Worm (Caenorhabditis elegans) whole organism, young adult: Measurements from ENCODE around the gene nspd-7.

Experiments used
- ceh-40 ChIP-seq: fragments of 200-800 bp; sonication (Bioruptor generic); IDR thresholded peaks from 2 replicates; pipeline ENCODE4 v1.3.6; 2022; ENCODE audit warnings: missing genetic modification characterization, missing compliant biosample characterization
- lsy-27 ChIP-seq: sonication (generic microtip); optimal IDR thresholded peaks from 2 replicates; lab custom pipeline; 2017; ENCODE audit warnings: missing genetic modification characterization, mild to moderate bottlenecking, missing compliant biosample characterization, antibody characterized with exemption, missing genotype, borderline replicate concordance; ENCODE audit not compliant: insufficient read depth
- nhr-90 ChIP-seq: sonication (generic microtip); optimal IDR thresholded peaks from 2 replicates; lab custom pipeline; 2016; ENCODE audit warnings: missing genotype, mild to moderate bottlenecking, missing genetic modification characterization, missing compliant biosample characterization

DNA sequence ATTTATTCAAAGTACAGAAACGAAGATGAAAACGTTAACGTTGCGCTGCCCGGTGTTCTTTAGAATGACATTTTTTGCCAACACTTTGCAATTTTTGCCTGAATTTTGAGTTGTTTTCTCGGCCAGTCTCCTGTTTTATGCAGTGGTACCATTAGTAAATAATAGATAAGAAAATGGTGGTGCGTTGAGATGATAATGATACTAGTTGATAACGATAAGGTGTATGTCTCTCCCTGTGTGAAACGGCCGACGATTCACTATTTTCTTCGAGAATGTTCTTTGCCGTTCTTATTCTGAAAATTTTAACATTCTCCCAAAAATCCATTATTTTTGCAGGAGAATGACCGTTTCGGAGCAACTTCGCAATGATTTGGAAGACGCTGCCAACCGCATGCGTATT is 25.7 kb downstream of the nspd-7 start, which contains the start of gene tkt-1:
- no peak for TF ChIP-seq ceh-40 (GFP tag; lab: Robert Waterston, UW)
- no peak for TF ChIP-seq nhr-90 (tag; lab: Kevin White, UChicago)
- TF ChIP-seq lsy-27, result no peak
